Worm (Caenorhabditis elegans) whole organism, L4 larva: ENCODE data around the gene sra-12.

Experiments used
- D1046.2 ChIP-seq: fragments of 200-800 bp; sonication (Bioruptor generic); IDR thresholded peaks from 2 replicates; pipeline ENCODE4 v1.3.6; 2022; ENCODE audit warnings: missing genetic modification characterization, missing compliant biosample characterization
- F10B5.3 ChIP-seq: sonication (generic microtip); optimal IDR thresholded peaks from 2 replicates; lab custom pipeline; 2016; ENCODE audit warnings: mild to moderate bottlenecking, missing genetic modification characterization, missing compliant biosample characterization
- F37D6.2 ChIP-seq: sonication (generic microtip); optimal IDR thresholded peaks from 2 replicates; lab custom pipeline; 2016; ENCODE audit warnings: mild to moderate bottlenecking, missing genetic modification characterization, missing compliant biosample characterization
- F49E8.2 ChIP-seq: sonication (generic microtip); optimal IDR thresholded peaks from 2 replicates; lab custom pipeline; 2016; ENCODE audit warnings: missing compliant biosample characterization, mild to moderate bottlenecking, missing genetic modification characterization, borderline replicate concordance
- R02D3.7 ChIP-seq: fragments of 150-350 bp; sonication (generic microtip); optimal IDR thresholded peaks from 3 replicates; lab custom pipeline; 2014; ENCODE audit warnings: missing biosample characterization, missing genetic modification characterization
- T20F7.1 ChIP-seq: fragments of 200-800 bp; sonication (Bioruptor generic); optimal IDR thresholded peaks from 2 replicates; lab custom pipeline; 2018; ENCODE audit warnings: mild to moderate bottlenecking, missing genetic modification characterization, missing compliant biosample characterization
- Y48G9A.11 ChIP-seq: fragments of 200-800 bp; sonication (Bioruptor generic); IDR thresholded peaks from 2 replicates; pipeline ENCODE4 v1.3.6; 2022; ENCODE audit warnings: missing genetic modification reagents, missing genetic modification characterization, missing compliant biosample characterization
- Y75B8A.6 ChIP-seq: fragments of 200-800 bp; sonication (Bioruptor generic); IDR thresholded peaks from 2 replicates; pipeline ENCODE4 v1.3.6; 2022; ENCODE audit warnings: missing genetic modification reagents, missing genetic modification characterization, missing compliant biosample characterization
- arid-1 ChIP-seq: fragments of 200-800 bp; sonication (Bioruptor generic); conservative IDR thresholded peaks from 2 replicates; pipeline ENCODE4 v1.3.6; 2022; ENCODE audit warnings: missing genetic modification reagents, missing genetic modification characterization, missing compliant biosample characterization
- ceh-44 ChIP-seq: fragments of 200-800 bp; sonication (Bioruptor generic); IDR thresholded peaks from 2 replicates; pipeline ENCODE4 v1.3.6; 2022; ENCODE audit warnings: missing genetic modification reagents, missing genetic modification characterization, missing compliant biosample characterization
- ceh-62 ChIP-seq: sonication (generic microtip); optimal IDR thresholded peaks from 2 replicates; lab custom pipeline; 2017; ENCODE audit warnings: missing biosample characterization, missing genetic modification characterization
- ceh-82 ChIP-seq: sonication (generic microtip); optimal IDR thresholded peaks from 2 replicates; lab custom pipeline; 2017; ENCODE audit warnings: missing biosample characterization, missing genetic modification characterization
- ctbp-1 ChIP-seq: fragments of 200-800 bp; sonication (Bioruptor generic); IDR thresholded peaks from 2 replicates; pipeline ENCODE4 v1.3.6; 2022; ENCODE audit warnings: missing genetic modification reagents, missing genetic modification characterization, missing compliant biosample characterization
- daf-16 ChIP-seq, 3 experiments: sonication (generic microtip); optimal IDR thresholded peaks; 2 replicates each; lab custom pipeline; 2016 to 2017; ENCODE audit warnings: missing genetic modification characterization in 3 of 3, missing genetic modification reagents in 3 of 3, mild to moderate bottlenecking in 2 of 3, missing compliant biosample characterization in 2 of 3, missing biosample characterization in 1 of 3, moderate library complexity in 1 of 3
- daf-19 ChIP-seq: fragments of 200-800 bp; sonication (Bioruptor generic); conservative IDR thresholded peaks from 2 replicates; pipeline ENCODE4 v1.3.6; 2022; ENCODE audit warnings: missing genetic modification characterization, missing compliant biosample characterization
- dmd-8 ChIP-seq: fragments of 200-800 bp; sonication (Bioruptor generic); IDR thresholded peaks from 2 replicates; pipeline ENCODE4 v1.3.6; 2022; ENCODE audit warnings: missing genetic modification characterization, missing compliant biosample characterization
- duxl-1 ChIP-seq: sonication (generic microtip); optimal IDR thresholded peaks from 2 replicates; lab custom pipeline; 2016; ENCODE audit warnings: mild to moderate bottlenecking, missing genetic modification characterization, moderate library complexity, missing compliant biosample characterization; ENCODE audit not compliant: poor library complexity
- egl-27 ChIP-seq: sonication (generic microtip); optimal IDR thresholded peaks from 3 replicates; lab custom pipeline; 2017; ENCODE audit warnings: missing biosample characterization, missing genetic modification reagents, missing genetic modification characterization
- egl-43 ChIP-seq: fragments of 200-800 bp; sonication (Bioruptor generic); IDR thresholded peaks from 2 replicates; pipeline ENCODE4 v1.3.6; 2022; ENCODE audit warnings: missing genetic modification reagents, missing genetic modification characterization, missing compliant biosample characterization
- fkh-10 ChIP-seq: fragments of 150-350 bp; optimal IDR thresholded peaks from 2 replicates; lab custom pipeline; 2014; ENCODE audit warnings: missing biosample characterization, missing genetic modification reagents, missing genetic modification characterization
- jun-1 ChIP-seq: fragments of 150-350 bp; optimal IDR thresholded peaks from 2 replicates; lab custom pipeline; 2014; ENCODE audit warnings: missing biosample characterization, missing genetic modification reagents, missing genetic modification characterization
- lim-7 ChIP-seq: fragments of 200-800 bp; sonication (Bioruptor generic); IDR thresholded peaks from 2 replicates; pipeline ENCODE4 v1.3.6; 2022; ENCODE audit warnings: missing genetic modification characterization, missing compliant biosample characterization
- lin-38 ChIP-seq: fragments of 200-800 bp; sonication (Bioruptor generic); IDR thresholded peaks from 2 replicates; pipeline ENCODE4 v1.3.6; 2022; ENCODE audit warnings: missing genetic modification reagents, missing genetic modification characterization, missing compliant biosample characterization
- lin-39 ChIP-seq: fragments of 150-350 bp; optimal IDR thresholded peaks from 2 replicates; lab custom pipeline; 2014; ENCODE audit warnings: missing biosample characterization, missing genetic modification reagents, missing genetic modification characterization
- lsy-2 ChIP-seq, 2 experiments: fragments of 150-350 bp in 1 of 2; sonication (generic microtip) in 1 of 2; optimal IDR thresholded peaks; 2 replicates each; lab custom pipeline; 2014 to 2017; ENCODE audit warnings: missing biosample characterization in 2 of 2, missing genetic modification characterization in 2 of 2
- madf-9 ChIP-seq: fragments of 200-800 bp; sonication (Bioruptor generic); conservative IDR thresholded peaks from 2 replicates; pipeline ENCODE4 v1.3.6; 2022; ENCODE audit warnings: missing genetic modification reagents, missing genetic modification characterization, missing compliant biosample characterization
- mdt-29 ChIP-seq: fragments of 200-800 bp; sonication (Bioruptor generic); IDR thresholded peaks from 2 replicates; pipeline ENCODE4 v1.3.6; 2022; ENCODE audit warnings: missing genetic modification reagents, missing genetic modification characterization, missing compliant biosample characterization
- mep-1 ChIP-seq: fragments of 150-350 bp; sonication (generic microtip); optimal IDR thresholded peaks from 3 replicates; lab custom pipeline; 2014; ENCODE audit warnings: missing biosample characterization, missing genetic modification characterization
- mes-2 ChIP-seq: sonication (generic microtip); optimal IDR thresholded peaks from 2 replicates; lab custom pipeline; 2016; ENCODE audit warnings: missing genotype, mild to moderate bottlenecking, missing genetic modification characterization, missing compliant biosample characterization; ENCODE audit not compliant: poor library complexity, severe bottlenecking
- nhr-10 ChIP-seq: fragments of 150-350 bp; optimal IDR thresholded peaks from 2 replicates; lab custom pipeline; 2014; ENCODE audit warnings: missing biosample characterization, missing genetic modification characterization
- nhr-11 ChIP-seq: fragments of 150-350 bp; optimal IDR thresholded peaks from 2 replicates; lab custom pipeline; 2014; ENCODE audit warnings: missing biosample characterization, missing genetic modification characterization
- nhr-28 ChIP-seq: fragments of 150-350 bp; optimal IDR thresholded peaks from 2 replicates; lab custom pipeline; 2014; ENCODE audit warnings: missing biosample characterization, missing genetic modification characterization
- nhr-41 ChIP-seq: fragments of 200-800 bp; sonication (Bioruptor generic); IDR thresholded peaks from 2 replicates; pipeline ENCODE4 v1.3.6; 2022; ENCODE audit warnings: missing genetic modification reagents, missing genetic modification characterization, missing compliant biosample characterization
- php-3 ChIP-seq: fragments of 200-800 bp; sonication (Bioruptor generic); IDR thresholded peaks from 2 replicates; pipeline ENCODE4 v1.3.6; 2022; ENCODE audit warnings: missing genetic modification reagents, missing genetic modification characterization, missing compliant biosample characterization
- pqm-1 ChIP-seq: sonication (generic microtip); optimal IDR thresholded peaks from 2 replicates; lab custom pipeline; 2017; ENCODE audit warnings: missing biosample characterization, missing genetic modification characterization
- saeg-2 ChIP-seq: fragments of 200-800 bp; sonication (Bioruptor generic); IDR thresholded peaks from 2 replicates; pipeline ENCODE4 v1.3.6; 2022; ENCODE audit warnings: missing genetic modification reagents, missing genetic modification characterization, missing compliant biosample characterization
- sdz-12 ChIP-seq: fragments of 200-800 bp; sonication (Bioruptor generic); optimal IDR thresholded peaks from 2 replicates; lab custom pipeline; 2018; ENCODE audit warnings: mild to moderate bottlenecking, missing genetic modification characterization, missing compliant biosample characterization
- set-16 ChIP-seq: fragments of 200-800 bp; sonication (Bioruptor generic); IDR thresholded peaks from 2 replicates; pipeline ENCODE4 v1.3.6; 2022; ENCODE audit warnings: missing genetic modification reagents, missing genetic modification characterization, missing compliant biosample characterization
- snpc-1.2 ChIP-seq: fragments of 200-800 bp; sonication (Bioruptor generic); IDR thresholded peaks from 2 replicates; pipeline ENCODE4 v1.3.6; 2022; ENCODE audit warnings: missing genetic modification reagents, missing genetic modification characterization, missing compliant biosample characterization
- spr-1 ChIP-seq: sonication (generic microtip); optimal IDR thresholded peaks from 2 replicates; lab custom pipeline; 2016; ENCODE audit warnings: mild to moderate bottlenecking, missing genetic modification characterization, missing compliant biosample characterization
- spr-3 ChIP-seq: fragments of 200-800 bp; sonication (Bioruptor generic); optimal IDR thresholded peaks from 2 replicates; lab custom pipeline; 2018; ENCODE audit warnings: mild to moderate bottlenecking, missing genetic modification characterization, missing compliant biosample characterization
- tag-97 ChIP-seq: fragments of 200-800 bp; sonication (Bioruptor generic); IDR thresholded peaks from 2 replicates; pipeline ENCODE4 v1.3.6; 2022; ENCODE audit warnings: missing genetic modification characterization, missing compliant biosample characterization
- tra-1 ChIP-seq: fragments of 200-800 bp; sonication (Bioruptor generic); IDR thresholded peaks from 2 replicates; pipeline ENCODE4 v1.3.6; 2022; ENCODE audit warnings: missing genetic modification reagents, missing genetic modification characterization, missing compliant biosample characterization
- unc-130 ChIP-seq: sonication (generic microtip); optimal IDR thresholded peaks from 2 replicates; lab custom pipeline; 2016; ENCODE audit warnings: missing genetic modification reagents, missing genetic modification characterization, missing compliant biosample characterization
- unc-62 ChIP-seq, 3 experiments: fragments of 150-350 bp in 1 of 3; sonication (generic microtip); optimal IDR thresholded peaks in 2 of 3; peaks in 1 of 3; 1 replicate in 1 of 3; 2 replicates in 2 of 3; lab custom pipeline; 2014 to 2017; ENCODE audit warnings: missing biosample characterization in 3 of 3, missing genetic modification characterization in 3 of 3, missing genetic modification reagents in 3 of 3, missing genotype in 1 of 3
- zfp-2 ChIP-seq: sonication (generic microtip); optimal IDR thresholded peaks from 2 replicates; lab custom pipeline; 2016; ENCODE audit warnings: mild to moderate bottlenecking, missing genetic modification characterization, missing compliant biosample characterization
- zfp-3 ChIP-seq: fragments of 200-800 bp; sonication (Bioruptor generic); conservative IDR thresholded peaks from 2 replicates; pipeline ENCODE4 v1.3.6; 2022; ENCODE audit warnings: missing genetic modification reagents, missing genetic modification characterization, missing compliant biosample characterization
- ztf-11 ChIP-seq: fragments of 150-350 bp; optimal IDR thresholded peaks from 2 replicates; lab custom pipeline; 2014; ENCODE audit warnings: missing biosample characterization, missing genetic modification characterization

The sra-12 gene

DNA sequence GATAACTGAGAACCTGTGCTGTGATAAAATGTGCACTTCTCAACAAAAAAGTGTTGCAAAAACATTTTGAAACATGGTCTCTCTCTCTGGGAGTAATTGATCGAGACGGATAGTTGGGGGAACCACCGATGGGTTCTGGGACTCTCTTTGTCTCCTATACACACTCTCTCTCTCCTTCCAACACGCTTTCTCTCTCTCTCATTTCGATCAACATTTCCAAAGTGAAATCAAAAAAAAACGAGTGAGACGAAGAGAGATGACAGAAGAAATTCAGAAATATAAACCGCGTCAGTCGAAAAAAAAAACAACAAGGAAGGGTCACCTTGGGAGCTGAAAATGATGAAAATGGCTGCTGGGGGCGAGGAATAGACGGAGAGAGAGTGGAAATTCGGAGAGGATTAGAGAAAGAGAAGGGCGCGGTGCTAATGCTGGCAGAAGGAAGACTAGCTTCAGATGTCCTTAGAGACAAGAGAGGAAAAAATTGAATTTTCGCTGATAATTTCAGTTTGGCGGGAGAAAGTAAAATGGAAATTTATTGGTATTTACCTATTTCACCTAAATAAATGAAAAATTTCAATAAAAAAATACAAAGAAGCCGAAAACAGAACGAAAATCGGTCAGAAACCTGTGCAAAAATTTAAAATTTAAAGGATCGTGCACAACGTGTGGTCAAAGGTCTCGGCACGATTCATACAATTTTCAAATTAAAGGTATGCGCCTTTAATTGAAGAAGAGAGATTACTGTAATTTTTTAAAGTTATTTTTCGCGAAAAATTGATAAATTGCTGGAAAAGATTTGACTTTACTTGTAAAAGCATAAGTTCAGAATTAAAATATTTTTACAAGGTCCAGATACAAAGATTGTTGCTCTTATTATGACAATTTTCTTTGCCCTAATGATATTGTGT lies 41.3 kb downstream of the sra-12 start (continued):
- TF ChIP-seq unc-130 (GFP tag; lab: Kevin White, UChicago) (no peak), madf-9 (GFP tag; lab: Robert Waterston, UW) (no peak), tag-97 (GFP tag; lab: Robert Waterston, UW) (no peak), lin-39 (tag; lab: Kevin White, UChicago) (no peak), ceh-44 (GFP tag; lab: Robert Waterston, UW) (no peak), nhr-41 (GFP tag; lab: Robert Waterston, UW) (no peak), unc-62 (GFP tag; optimal IDR thresholded peaks at IDR 0.05 in 1 of 2; lab: Kevin White, UChicago) (peak in 1 of 2 experiments; percentile 74), unc-62 (tag; optimal IDR thresholded peaks at IDR 0.05; lab: Kevin White, UChicago) (no peak), Y48G9A.11 (GFP tag; lab: Robert Waterston, UW) (no peak), lim-7 (GFP tag; lab: Robert Waterston, UW) (no peak; the same call in 1 of the 2 replicates), mep-1 (tag; lab: Kevin White, UChicago) (no peak), egl-27 (tag; lab: Kevin White, UChicago) (no peak), R02D3.7 (no peak), duxl-1 (no peak), F37D6.2 (tag; lab: Kevin White, UChicago) (no peak), ztf-11 (tag; lab: Kevin White, UChicago) (no peak), zfp-3 (GFP tag; lab: Robert Waterston, UW) (no peak), spr-3 (GFP tag; lab: Kevin White, UChicago) (no peak), mes-2 (tag; lab: Kevin White, UChicago) (peak; percentile 5), arid-1 (GFP tag; lab: Robert Waterston, UW) (no peak), ctbp-1 (no peak), nhr-28 (tag; lab: Kevin White, UChicago) (no peak), jun-1 (tag; lab: Kevin White, UChicago) (no peak), Y75B8A.6 (GFP tag; lab: Robert Waterston, UW) (no peak), ceh-62 (tag; lab: Kevin White, UChicago) (no peak), set-16 (GFP tag; lab: Robert Waterston, UW) (0 out of 2 replicates have a peak, but pooled peaks have one; percentile 12), zfp-2 (tag; lab: Kevin White, UChicago) (no peak), D1046.2 (GFP tag; lab: Robert Waterston, UW) (no peak), spr-1 (tag; lab: Kevin White, UChicago) (no peak), egl-43 (GFP tag; lab: Robert Waterston, UW) (no peak), lin-38 (GFP tag; lab: Robert Waterston, UW) (0 out of 2 replicates have a peak, but pooled peaks have one; percentile 12), mdt-29 (no peak), nhr-11 (tag; lab: Kevin White, UChicago) (no peak), daf-16 (GFP tag; optimal IDR thresholded peaks at IDR 0.05; lab: Kevin White, UChicago) (no peak), daf-16 (tag; optimal IDR thresholded peaks at IDR 0.05; lab: Kevin White, UChicago) (no peak), snpc-1.2 (GFP tag; lab: Robert Waterston, UW) (no peak), ceh-82 (no peak), saeg-2 (GFP tag; lab: Robert Waterston, UW) (no peak), nhr-10 (no peak), dmd-8 (GFP tag; lab: Robert Waterston, UW) (no peak), php-3 (GFP tag; lab: Robert Waterston, UW) (no peak), F10B5.3 (tag; lab: Kevin White, UChicago) (no peak), F49E8.2 (tag; lab: Kevin White, UChicago) (peak; percentile 25), sdz-12 (GFP tag; lab: Kevin White, UChicago) (no peak), pqm-1 (tag; lab: Kevin White, UChicago) (no peak), lsy-2 (tag; optimal IDR thresholded peaks at IDR 0.05; lab: Kevin White, UChicago) (peak in 1 of 2 experiments; percentile 29), fkh-10 (GFP tag; lab: Kevin White, UChicago) (no peak), tra-1 (GFP tag; lab: Robert Waterston, UW) (no peak), T20F7.1 (GFP tag; lab: Kevin White, UChicago) (no peak), daf-19 (GFP tag; lab: Robert Waterston, UW) (no peak)
